Worm (Caenorhabditis elegans): ENCODE measurements around the gene twk-17.

ce11 chrX:7614466-7614865 lies 6.6 kb upstream of the twk-17 start:
- no peak for TF ChIP-seq hmg-4 (GFP tag; optimal IDR thresholded peaks at IDR 0.05)
- no peak for TF ChIP-seq tbx-11 (GFP tag; IDR thresholded peaks at IDR 0.05)
- no peak for TF ChIP-seq hnd-1 (tag; optimal IDR thresholded peaks at IDR 0.05)
- no peak for TF ChIP-seq F13C5.2 (tag; optimal IDR thresholded peaks at IDR 0.05)
- no peak for TF ChIP-seq hmbx-1 (tag; optimal IDR thresholded peaks at IDR 0.05)
- TF ChIP-seq ama-1 (optimal IDR thresholded peaks at IDR 0.05) = no peak
- TF ChIP-seq ceh-13 (GFP tag; optimal IDR thresholded peaks at IDR 0.05) = no peak
- TF ChIP-seq pes-1 (GFP tag; IDR thresholded peaks at IDR 0.05) = no peak
- no peak for TF ChIP-seq ceh-36 (tag; optimal IDR thresholded peaks at IDR 0.05)
- TF ChIP-seq flt-1 (GFP tag; IDR thresholded peaks at IDR 0.05) = no peak
- no peak for TF ChIP-seq tbx-37 (GFP tag; conservative IDR thresholded peaks at IDR 0.05)
